Worm (Caenorhabditis elegans) whole organism, L3 larva: Measurements from ENCODE around the gene B0524.3.

Experiments used
- R02D3.7 ChIP-seq: fragments of 150-350 bp; optimal IDR thresholded peaks from 2 replicates; lab custom pipeline; 2014; ENCODE audit warnings: missing biosample characterization, missing genetic modification characterization
- ZK546.5 ChIP-seq: sonication (generic microtip); optimal IDR thresholded peaks from 2 replicates; lab custom pipeline; 2017; ENCODE audit warnings: missing biosample characterization, missing genetic modification characterization
- aly-2 ChIP-seq: fragments of 150-350 bp; optimal IDR thresholded peaks from 2 replicates; lab custom pipeline; 2014; ENCODE audit warnings: missing biosample characterization, missing genetic modification characterization
- ama-1 ChIP-seq: fragments of 150-350 bp; optimal IDR thresholded peaks from 2 replicates; lab custom pipeline; 2018
- ceh-82 ChIP-seq: fragments of 150-350 bp; optimal IDR thresholded peaks from 2 replicates; lab custom pipeline; 2014; ENCODE audit warnings: missing biosample characterization, missing genetic modification characterization
- ceh-9 ChIP-seq: sonication (generic microtip); optimal IDR thresholded peaks from 2 replicates; lab custom pipeline; 2018; ENCODE audit warnings: missing biosample characterization, missing genetic modification characterization
- egl-27 ChIP-seq: sonication (generic microtip); optimal IDR thresholded peaks from 4 replicates; lab custom pipeline; 2017; ENCODE audit warnings: missing biosample characterization, missing genetic modification reagents, missing genetic modification characterization
- elt-1 ChIP-seq: fragments of 150-350 bp; optimal IDR thresholded peaks from 2 replicates; lab custom pipeline; 2014; ENCODE audit warnings: missing biosample characterization, missing genetic modification characterization
- elt-2 ChIP-seq: sonication (generic microtip); optimal IDR thresholded peaks from 2 replicates; lab custom pipeline; 2016; ENCODE audit warnings: missing genetic modification reagents, mild to moderate bottlenecking, missing genetic modification characterization, missing compliant biosample characterization
- eor-1 ChIP-seq, 2 experiments: fragments of 150-350 bp; optimal IDR thresholded peaks; 2 replicates each; lab custom pipeline; 2014 to 2018; ENCODE audit warnings: missing biosample characterization in 2 of 2, missing genetic modification characterization in 2 of 2
- fkh-10 ChIP-seq: sonication (generic microtip); optimal IDR thresholded peaks from 2 replicates; lab custom pipeline; 2017; ENCODE audit warnings: missing biosample characterization, missing genetic modification reagents, missing genetic modification characterization
- fkh-2 ChIP-seq: fragments of 150-350 bp; optimal IDR thresholded peaks from 2 replicates; lab custom pipeline; 2014; ENCODE audit warnings: missing biosample characterization, missing genetic modification reagents, missing genetic modification characterization
- fos-1 ChIP-seq: fragments of 150-350 bp; optimal IDR thresholded peaks from 2 replicates; lab custom pipeline; 2014; ENCODE audit warnings: missing biosample characterization, missing genetic modification characterization
- jun-1 ChIP-seq: fragments of 150-350 bp; optimal IDR thresholded peaks from 2 replicates; lab custom pipeline; 2014; ENCODE audit warnings: missing biosample characterization, missing genetic modification reagents, missing genetic modification characterization
- lin-15B ChIP-seq: fragments of 150-350 bp; optimal IDR thresholded peaks from 2 replicates; lab custom pipeline; 2014; ENCODE audit warnings: missing biosample characterization, missing genetic modification characterization
- lin-39 ChIP-seq: fragments of 150-350 bp; optimal IDR thresholded peaks from 2 replicates; lab custom pipeline; 2018; ENCODE audit warnings: missing biosample characterization, missing genetic modification reagents, missing genetic modification characterization
- lsy-12 ChIP-seq: sonication (generic microtip); optimal IDR thresholded peaks from 2 replicates; lab custom pipeline; 2016; ENCODE audit warnings: mild to moderate bottlenecking, missing genetic modification characterization, missing compliant biosample characterization
- mdl-1 ChIP-seq: fragments of 150-350 bp; optimal IDR thresholded peaks from 2 replicates; lab custom pipeline; 2014; ENCODE audit warnings: missing biosample characterization, missing genetic modification characterization
- mml-1 ChIP-seq: fragments of 150-350 bp; sonication (generic microtip); optimal IDR thresholded peaks from 3 replicates; lab custom pipeline; 2014; ENCODE audit warnings: missing biosample characterization, missing genetic modification characterization
- nfya-1 ChIP-seq: sonication (generic microtip); optimal IDR thresholded peaks from 2 replicates; lab custom pipeline; 2017; ENCODE audit warnings: missing genetic modification characterization, mild to moderate bottlenecking, missing compliant biosample characterization, antibody characterized with exemption, moderate library complexity; ENCODE audit not compliant: insufficient read depth
- nhr-11 ChIP-seq: fragments of 150-350 bp; optimal IDR thresholded peaks from 2 replicates; lab custom pipeline; 2014; ENCODE audit warnings: missing biosample characterization, missing genetic modification characterization
- nhr-23 ChIP-seq: fragments of 150-350 bp; optimal IDR thresholded peaks from 2 replicates; lab custom pipeline; 2014; ENCODE audit warnings: missing biosample characterization, missing genetic modification reagents, missing genetic modification characterization
- nhr-237 ChIP-seq: fragments of 150-350 bp; optimal IDR thresholded peaks from 2 replicates; lab custom pipeline; 2014; ENCODE audit warnings: missing biosample characterization, missing genetic modification characterization
- nhr-25 ChIP-seq: sonication (generic microtip); optimal IDR thresholded peaks from 2 replicates; lab custom pipeline; 2017; ENCODE audit warnings: missing biosample characterization, missing genetic modification characterization
- nhr-28 ChIP-seq: fragments of 150-350 bp; optimal IDR thresholded peaks from 2 replicates; lab custom pipeline; 2014; ENCODE audit warnings: missing biosample characterization, missing genetic modification characterization
- nhr-43 ChIP-seq: sonication (generic microtip); optimal IDR thresholded peaks from 2 replicates; lab custom pipeline; 2016; ENCODE audit warnings: mild to moderate bottlenecking, missing genetic modification characterization, missing compliant biosample characterization; ENCODE audit not compliant: poor library complexity, severe bottlenecking
- nhr-67 ChIP-seq: fragments of 150-350 bp; optimal IDR thresholded peaks from 2 replicates; lab custom pipeline; 2014; ENCODE audit warnings: missing biosample characterization, missing genetic modification characterization
- nhr-76 ChIP-seq: fragments of 150-350 bp; sonication (generic microtip); optimal IDR thresholded peaks from 5 replicates; lab custom pipeline; 2014; ENCODE audit warnings: missing biosample characterization, missing genetic modification characterization
- nhr-77 ChIP-seq: fragments of 150-350 bp; optimal IDR thresholded peaks from 2 replicates; lab custom pipeline; 2014; ENCODE audit warnings: missing biosample characterization, missing genetic modification characterization
- pha-4 ChIP-seq: fragments of 150-350 bp; optimal IDR thresholded peaks from 2 replicates; lab custom pipeline; 2014; ENCODE audit warnings: missing biosample characterization, missing genetic modification reagents, missing genetic modification characterization
- pqm-1 ChIP-seq: fragments of 150-350 bp; optimal IDR thresholded peaks from 2 replicates; lab custom pipeline; 2017; ENCODE audit warnings: missing biosample characterization, missing genetic modification characterization, inconsistent platforms
- sea-2 ChIP-seq: fragments of 150-350 bp; sonication (generic microtip); optimal IDR thresholded peaks from 4 replicates; lab custom pipeline; 2014; ENCODE audit warnings: missing biosample characterization, missing genetic modification reagents, missing genetic modification characterization
- skn-1 ChIP-seq: fragments of 150-350 bp; optimal IDR thresholded peaks from 2 replicates; lab custom pipeline; 2014; ENCODE audit warnings: missing biosample characterization, missing genetic modification characterization
- snpc-4 ChIP-seq: fragments of 150-350 bp; optimal IDR thresholded peaks from 2 replicates; lab custom pipeline; 2014; ENCODE audit warnings: missing biosample characterization, missing genetic modification characterization
- unc-62 ChIP-seq: fragments of 150-350 bp; sonication (generic microtip); optimal IDR thresholded peaks from 4 replicates; lab custom pipeline; 2014; ENCODE audit warnings: missing biosample characterization, missing genetic modification reagents, missing genetic modification characterization
- zag-1 ChIP-seq: fragments of 150-350 bp; optimal IDR thresholded peaks from 2 replicates; lab custom pipeline; 2014; ENCODE audit warnings: missing biosample characterization, missing genetic modification characterization
- ztf-11 ChIP-seq: fragments of 150-350 bp; optimal IDR thresholded peaks from 2 replicates; lab custom pipeline; 2014; ENCODE audit warnings: missing biosample characterization, missing genetic modification characterization

The B0524.3 gene

DNA sequence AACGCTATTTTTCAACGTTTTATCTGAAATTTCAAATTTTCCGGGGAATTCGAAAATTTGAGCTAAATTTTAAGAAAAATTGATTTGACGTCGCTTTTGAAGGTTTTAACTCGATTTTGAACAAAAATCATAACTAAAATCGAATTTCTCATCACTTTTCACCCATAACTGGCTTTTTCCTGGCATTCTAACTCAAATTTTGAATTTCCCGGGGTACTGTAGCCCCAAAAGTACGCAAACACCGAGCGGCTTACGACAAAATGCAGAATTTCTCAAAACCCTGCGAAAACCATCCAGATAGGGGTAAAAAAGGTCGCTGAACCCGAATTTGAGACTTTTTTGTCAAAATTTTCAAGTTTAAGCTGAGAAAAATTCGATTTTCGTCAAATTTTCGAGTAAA, 39.8 kb downstream of the B0524.3 start:
- TF ChIP-seq zag-1: no peak
- no peak for TF ChIP-seq jun-1
- TF ChIP-seq elt-2 (tag; lab: Kevin White, UChicago): no peak
- no peak for TF ChIP-seq fos-1 (tag; lab: Kevin White, UChicago)
- TF ChIP-seq ama-1: no peak
- TF ChIP-seq skn-1 (tag; lab: Kevin White, UChicago): no peak
- TF ChIP-seq aly-2 (tag; lab: Kevin White, UChicago): no peak
- no peak for TF ChIP-seq lin-39
- TF ChIP-seq nhr-237 (tag; lab: Kevin White, UChicago): no peak
- TF ChIP-seq mdl-1 (tag; lab: Kevin White, UChicago): no peak
- no peak for TF ChIP-seq pqm-1
- TF ChIP-seq R02D3.7 (tag; lab: Kevin White, UChicago): no peak
- no peak for TF ChIP-seq fkh-10

DNA sequence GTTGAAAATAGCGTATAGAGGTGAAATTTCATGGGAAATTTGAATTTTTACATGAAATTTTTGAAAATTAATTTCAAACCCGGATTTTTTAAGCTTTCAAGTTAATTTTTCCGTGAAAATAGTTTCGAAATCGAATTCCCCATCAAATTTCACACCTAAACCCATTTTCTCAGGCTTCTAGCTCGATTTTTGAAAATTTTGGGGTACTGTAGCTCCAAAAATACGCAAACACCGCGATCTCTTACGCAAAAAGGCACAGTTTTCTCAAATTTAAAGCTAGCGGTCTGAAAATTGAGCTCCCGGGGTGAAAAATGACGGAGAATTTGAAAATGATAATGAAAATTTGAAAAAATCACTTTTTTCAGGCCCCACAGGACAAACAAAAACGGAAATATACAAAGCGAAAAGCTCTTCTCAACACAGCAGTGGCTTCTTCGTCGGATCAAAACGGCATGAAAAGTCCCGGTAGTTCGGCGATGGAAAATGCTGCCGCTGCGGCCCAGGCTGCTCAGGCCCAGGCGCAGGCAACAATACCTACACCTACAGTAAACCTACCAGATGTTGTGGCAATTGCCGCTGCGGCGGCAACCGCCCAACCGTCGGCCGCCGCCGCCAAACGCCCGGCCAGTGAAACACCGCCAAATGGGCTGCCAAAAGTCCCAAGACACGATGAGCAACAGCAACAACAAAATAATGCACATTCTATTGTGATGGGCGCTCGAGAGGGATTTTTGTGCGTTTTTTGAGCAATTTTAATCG, 41.5 kb downstream of the B0524.3 start:
- TF ChIP-seq elt-1 (tag; lab: Kevin White, UChicago) (no peak), nhr-77 (no peak)

DNA sequence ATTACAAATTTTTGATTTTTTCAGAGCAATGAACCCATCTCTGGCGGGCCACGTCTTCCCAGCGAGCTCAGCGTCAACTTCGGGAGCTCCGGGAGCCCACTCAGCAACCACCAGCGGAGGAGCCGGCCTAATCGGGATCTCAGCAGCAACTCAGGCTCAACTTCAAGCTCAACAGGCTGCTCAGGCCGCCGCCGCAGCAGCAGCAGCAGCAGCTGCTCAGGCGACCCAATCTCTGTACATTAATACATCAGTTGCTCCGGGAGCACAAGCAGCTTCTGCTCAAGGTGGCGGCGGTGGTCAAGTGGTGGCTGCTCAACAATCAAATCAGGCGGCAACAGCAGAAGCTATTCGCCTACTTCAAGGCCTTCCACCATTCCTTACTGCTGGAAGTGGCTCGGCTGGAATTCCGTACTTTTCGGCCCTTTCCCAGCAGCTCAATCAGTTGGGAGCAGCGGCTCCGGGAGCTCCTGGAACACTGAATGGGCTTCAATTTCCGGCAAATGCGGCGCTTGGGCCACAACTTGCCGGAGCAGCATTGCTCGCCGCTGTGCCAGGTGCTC, 43.3 kb downstream of the B0524.3 start:
- no peak for TF ChIP-seq nhr-25 (tag; lab: Kevin White, UChicago)
- TF ChIP-seq fkh-10: no peak
- TF ChIP-seq R02D3.7 (tag; lab: Kevin White, UChicago): no peak
- TF ChIP-seq lsy-12: no peak
- TF ChIP-seq nhr-43 (tag; lab: Kevin White, UChicago): no peak
- no peak for TF ChIP-seq sea-2 (GFP tag; lab: Kevin White, UChicago)
- no peak for TF ChIP-seq lin-15B (tag; lab: Kevin White, UChicago)
- TF ChIP-seq nhr-67: no peak
- no peak for TF ChIP-seq ceh-9 (tag; lab: Kevin White, UChicago)
- no peak for TF ChIP-seq egl-27 (tag; lab: Kevin White, UChicago)
- no peak for TF ChIP-seq ztf-11 (tag; lab: Kevin White, UChicago)
- TF ChIP-seq nhr-237 (tag; lab: Kevin White, UChicago): no peak
- TF ChIP-seq unc-62 (GFP tag; lab: Kevin White, UChicago): no peak
- no peak for TF ChIP-seq ceh-82 (tag; lab: Kevin White, UChicago)
- TF ChIP-seq nhr-76 (tag; lab: Kevin White, UChicago): no peak
- TF ChIP-seq nhr-28 (tag; lab: Kevin White, UChicago): no peak
- no peak for TF ChIP-seq jun-1
- no peak for TF ChIP-seq mml-1
- TF ChIP-seq ZK546.5 (tag; lab: Kevin White, UChicago): no peak
- TF ChIP-seq, all 47 proteins: peak for 0

DNA sequence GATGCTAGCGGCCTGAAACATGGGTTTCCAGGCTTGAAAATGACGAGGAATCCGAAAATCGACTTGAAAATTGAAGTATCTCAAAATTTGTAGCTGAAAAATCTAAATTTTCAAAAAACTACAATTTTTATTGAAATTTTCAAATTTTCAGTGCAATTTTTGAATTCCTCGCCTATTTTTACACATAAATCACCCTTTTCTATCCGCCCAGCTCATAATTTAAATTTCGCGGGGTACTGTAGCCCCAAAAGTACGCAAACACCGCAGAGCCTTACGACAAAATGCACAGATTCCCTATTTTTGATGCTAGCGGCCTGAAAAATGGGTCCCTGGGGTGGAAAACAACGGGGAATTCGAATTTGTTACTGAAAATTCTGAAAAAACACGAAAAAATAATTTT, 44.1 kb downstream of the B0524.3 start:
- TF ChIP-seq mml-1 (no peak), ZK546.5 (tag; lab: Kevin White, UChicago) (no peak), nfya-1 (tag; lab: Kevin White, UChicago) (no peak), elt-1 (tag; lab: Kevin White, UChicago) (no peak), ztf-11 (tag; lab: Kevin White, UChicago) (no peak), elt-2 (tag; lab: Kevin White, UChicago) (no peak), nhr-43 (tag; lab: Kevin White, UChicago) (no peak), snpc-4 (tag; lab: Kevin White, UChicago) (no peak), nhr-23 (tag; lab: Kevin White, UChicago) (no peak), nhr-11 (tag; lab: Kevin White, UChicago) (no peak), eor-1 (tag; optimal IDR thresholded peaks at IDR 0.05; lab: Kevin White, UChicago) (no peak), pha-4 (tag; lab: Kevin White, UChicago) (no peak), zag-1 (no peak), fkh-2 (tag; lab: Kevin White, UChicago) (no peak), aly-2 (tag; lab: Kevin White, UChicago) (no peak), ceh-9 (tag; lab: Kevin White, UChicago) (no peak), egl-27 (tag; lab: Kevin White, UChicago) (no peak), skn-1 (tag; lab: Kevin White, UChicago) (no peak), R02D3.7 (tag; lab: Kevin White, UChicago) (no peak)
